Fruit fly (Drosophila melanogaster) whole organism, pupa: ENCODE data around the gene Hr39.
A peak's percentile ranks its signal among the peaks of the same experiment; 100 is the strongest.

Experiments
- CG10348 ChIP-seq: fragments of 200-800 bp; sonication (Bioruptor generic); IDR thresholded peaks from 2 replicates; pipeline ENCODE4 v1.3.6; 2022; ENCODE audit warnings: missing biosample characterization, missing genetic modification characterization
- CG12605 ChIP-seq: fragments of 200-800 bp; sonication (Bioruptor generic); IDR thresholded peaks from 2 replicates; pipeline ENCODE4 v1.3.6; 2022; ENCODE audit warnings: missing biosample characterization, missing genetic modification characterization
- CG13204 ChIP-seq: fragments of 200-800 bp; sonication (Bioruptor generic); optimal IDR thresholded peaks from 2 replicates; lab custom pipeline; 2018; ENCODE audit warnings: missing biosample characterization, mild to moderate bottlenecking, missing genetic modification characterization, moderate library complexity
- CG14655 ChIP-seq: fragments of 200-800 bp; sonication (Bioruptor generic); optimal IDR thresholded peaks from 3 replicates; lab custom pipeline; 2017; ENCODE audit warnings: mild to moderate bottlenecking, missing biosample characterization, missing genetic modification reagents, missing genetic modification characterization
- CG15710 ChIP-seq: fragments of 200-800 bp; sonication (Bioruptor generic); optimal IDR thresholded peaks from 2 replicates; lab custom pipeline; 2018; ENCODE audit warnings: missing biosample characterization, mild to moderate bottlenecking, missing genetic modification characterization, moderate library complexity
- CG17806 ChIP-seq: fragments of 200-800 bp; sonication (Bioruptor generic); optimal IDR thresholded peaks from 2 replicates; lab custom pipeline; 2018; ENCODE audit warnings: missing biosample characterization, mild to moderate bottlenecking, missing genetic modification characterization, moderate library complexity
- CG32121 ChIP-seq: fragments of 200-800 bp; sonication (Bioruptor generic); IDR thresholded peaks from 2 replicates; pipeline ENCODE4 v1.3.6; 2022; ENCODE audit warnings: missing biosample characterization, missing genetic modification characterization
- CG34367 ChIP-seq: fragments of 200-800 bp; sonication (Bioruptor generic); optimal IDR thresholded peaks from 2 replicates; lab custom pipeline; 2018; ENCODE audit warnings: missing biosample characterization, mild to moderate bottlenecking, missing genetic modification characterization
- CG4496 ChIP-seq: fragments of 200-800 bp; sonication (Bioruptor generic); IDR thresholded peaks from 3 replicates; pipeline ENCODE4 v1.3.6; 2022; ENCODE audit warnings: missing biosample characterization, missing genetic modification characterization
- CG8159 ChIP-seq: fragments of 200-800 bp; sonication (Bioruptor generic); optimal IDR thresholded peaks from 3 replicates; lab custom pipeline; 2018; ENCODE audit warnings: missing biosample characterization, mild to moderate bottlenecking, missing genetic modification characterization, moderate library complexity
- CG8301 ChIP-seq: fragments of 200-800 bp; sonication (Bioruptor generic); optimal IDR thresholded peaks from 2 replicates; lab custom pipeline; 2018; ENCODE audit warnings: missing biosample characterization, mild to moderate bottlenecking, missing genetic modification characterization
- CG9948 ChIP-seq: fragments of 200-800 bp; sonication (Bioruptor generic); optimal IDR thresholded peaks from 2 replicates; lab custom pipeline; 2018; ENCODE audit warnings: missing biosample characterization, mild to moderate bottlenecking, missing genetic modification characterization, moderate library complexity
- D1 ChIP-seq: fragments of 200-800 bp; sonication (Bioruptor generic); optimal IDR thresholded peaks from 2 replicates; lab custom pipeline; 2018; ENCODE audit warnings: missing biosample characterization, mild to moderate bottlenecking, missing genetic modification characterization, moderate library complexity
- EcR ChIP-seq: fragments of 200-800 bp; sonication (Bioruptor generic); optimal IDR thresholded peaks from 3 replicates; lab custom pipeline; 2019; ENCODE audit warnings: missing biosample characterization, missing genetic modification characterization, mild to moderate bottlenecking, moderate library complexity, missing genetic modification reagents
- Ets98B ChIP-seq: fragments of 200-800 bp; sonication (Bioruptor generic); IDR thresholded peaks from 2 replicates; pipeline ENCODE4 v1.3.6; 2022; ENCODE audit warnings: missing biosample characterization, missing genetic modification characterization
- Pif1A ChIP-seq: fragments of 200-800 bp; sonication (Bioruptor generic); optimal IDR thresholded peaks from 3 replicates; lab custom pipeline; 2016; ENCODE audit warnings: missing biosample characterization, missing genetic modification characterization
- Pif1B ChIP-seq: fragments of 200-800 bp; sonication (Bioruptor generic); optimal IDR thresholded peaks from 3 replicates; lab custom pipeline; 2016; ENCODE audit warnings: missing biosample characterization, missing genetic modification characterization
- Snoo ChIP-seq: fragments of 200-800 bp; sonication (Bioruptor generic); optimal IDR thresholded peaks from 3 replicates; lab custom pipeline; 2017; ENCODE audit warnings: missing biosample characterization, mild to moderate bottlenecking, missing genetic modification characterization, inconsistent platforms
- fd96Ca ChIP-seq: fragments of 200-800 bp; sonication (Bioruptor generic); IDR thresholded peaks from 3 replicates; pipeline ENCODE4 v1.3.6; 2022; ENCODE audit warnings: missing biosample characterization, missing genetic modification characterization
- gl ChIP-seq: fragments of 200-800 bp; sonication (Bioruptor generic); optimal IDR thresholded peaks from 2 replicates; lab custom pipeline; 2018; ENCODE audit warnings: missing biosample characterization, mild to moderate bottlenecking, missing genetic modification characterization
- rn ChIP-seq: fragments of 200-800 bp; sonication (Bioruptor generic); IDR thresholded peaks from 2 replicates; pipeline ENCODE4 v1.3.6; 2022; ENCODE audit warnings: missing biosample characterization, missing genetic modification characterization

The Hr39 gene

dm6 chr2L:21246687-21247086, 9.6 kb downstream of the Hr39 start:
- TF ChIP-seq Pif1A (GFP tag; lab: Kevin White, UChicago) (peak; percentile 29), rn (GFP tag; lab: Robert Waterston, UW) (no peak), gl (tag; lab: Kevin White, UChicago) (no peak), Snoo (tag; lab: Kevin White, UChicago) (no peak), EcR (GFP tag; lab: Kevin White, UChicago) (no peak), Pif1B (no peak), CG15710 (tag; lab: Kevin White, UChicago) (no peak), CG10348 (GFP tag; lab: Robert Waterston, UW) (no peak), CG4496 (peak; percentile 63; the same call in 2 of the 3 replicates), CG8159 (no peak), D1 (tag; lab: Kevin White, UChicago) (no peak), CG32121 (GFP tag; lab: Robert Waterston, UW) (peak; percentile 61; the same call in 1 of the 2 replicates), Ets98B (GFP tag; lab: Robert Waterston, UW) (peak; percentile 48), fd96Ca (no peak), CG34367 (tag; lab: Kevin White, UChicago) (no peak), CG13204 (GFP tag; lab: Kevin White, UChicago) (no peak), CG17806 (tag; lab: Kevin White, UChicago) (peak; percentile 15), CG14655 (peak; percentile 76), CG8301 (tag; lab: Kevin White, UChicago) (peak; percentile 75), CG12605 (no peak), CG9948 (no peak)

dm6 chr2L:21247967-21248366, 10.9 kb downstream of the Hr39 start:
- no peak for TF ChIP-seq CG17806 (tag; lab: Kevin White, UChicago)
- TF ChIP-seq Snoo (tag; lab: Kevin White, UChicago), result no peak
- TF ChIP-seq rn (GFP tag; lab: Robert Waterston, UW), result no peak
- TF ChIP-seq Ets98B (GFP tag; lab: Robert Waterston, UW), result no peak
- TF ChIP-seq Pif1A (GFP tag; lab: Kevin White, UChicago), result no peak
- no peak for TF ChIP-seq CG13204 (GFP tag; lab: Kevin White, UChicago)
- no peak for TF ChIP-seq EcR (GFP tag; lab: Kevin White, UChicago)
- TF ChIP-seq CG4496, result no peak
- no peak for TF ChIP-seq CG15710 (tag; lab: Kevin White, UChicago)
- TF ChIP-seq Pif1B, result no peak
- no peak for TF ChIP-seq CG9948
- no peak for TF ChIP-seq CG32121 (GFP tag; lab: Robert Waterston, UW)
- no peak for TF ChIP-seq D1 (tag; lab: Kevin White, UChicago)
- TF ChIP-seq CG34367 (tag; lab: Kevin White, UChicago), result no peak
- TF ChIP-seq CG14655, result no peak
- TF ChIP-seq CG12605, result no peak
- no peak for TF ChIP-seq CG8159
- TF ChIP-seq gl (tag; lab: Kevin White, UChicago), result no peak
- TF ChIP-seq fd96Ca, result no peak

dm6 chr2L:21248877-21249276, 11.8 kb downstream of the Hr39 start:
- no peak for TF ChIP-seq CG34367 (tag; lab: Kevin White, UChicago)

dm6 chr2L:21250519-21251336, 13.7 kb downstream of the Hr39 start:
- no peak; the same call in 2 of the 3 replicates for TF ChIP-seq CG4496
- TF ChIP-seq CG8159, result no peak
- TF ChIP-seq CG32121 (GFP tag; lab: Robert Waterston, UW), result peak; percentile 43; the same call in 1 of the 2 replicates
- peak; percentile 32 for TF ChIP-seq CG12605
- TF ChIP-seq EcR (GFP tag; lab: Kevin White, UChicago), result peak; percentile 96
- peak; percentile 15 for TF ChIP-seq gl (tag; lab: Kevin White, UChicago)
- TF ChIP-seq Pif1A (GFP tag; lab: Kevin White, UChicago), result peak; percentile 31
- peak; percentile 65 for TF ChIP-seq CG13204 (GFP tag; lab: Kevin White, UChicago)
- peak; percentile 2 for TF ChIP-seq CG8301 (tag; lab: Kevin White, UChicago)
- TF ChIP-seq fd96Ca, result no peak
- peak; percentile 19 for TF ChIP-seq Snoo (tag; lab: Kevin White, UChicago)
- TF ChIP-seq CG15710 (tag; lab: Kevin White, UChicago), result no peak
- no peak for TF ChIP-seq CG14655

- TF ChIP-seq CG34367 (tag; lab: Kevin White, UChicago) (no peak), EcR (GFP tag; lab: Kevin White, UChicago) (peak; percentile 82), CG17806 (tag; lab: Kevin White, UChicago) (no peak), rn (GFP tag; lab: Robert Waterston, UW) (no peak), CG12605 (no peak), CG32121 (GFP tag; lab: Robert Waterston, UW) (no peak)
These were observed 14.7 kb downstream of the Hr39 start for dm6 chr2L:21251750-21252149.

dm6 chr2L:21259008-21259407, 22.0 kb downstream of the Hr39 start:
- TF ChIP-seq CG14655 (no peak), EcR (GFP tag; lab: Kevin White, UChicago) (no peak), Snoo (tag; lab: Kevin White, UChicago) (no peak), CG32121 (GFP tag; lab: Robert Waterston, UW) (no peak), rn (GFP tag; lab: Robert Waterston, UW) (no peak)
